Fruit fly (Drosophila melanogaster) whole organism, embryonic: Measurements from ENCODE around the gene CG31268.

ENCODE experiments used
- Aef1 ChIP-seq: fragments of 200-800 bp; sonication (Bioruptor generic); IDR thresholded peaks from 3 replicates; pipeline ENCODE4 v1.3.6; 2022; ENCODE audit warnings: missing biosample characterization, missing genetic modification characterization
- B-H2 ChIP-seq: fragments of 200-800 bp; sonication (Bioruptor generic); optimal IDR thresholded peaks from 2 replicates; lab custom pipeline; 2018; ENCODE audit warnings: missing biosample characterization, mild to moderate bottlenecking, missing genetic modification characterization
- C15 ChIP-seq: fragments of 200-800 bp; sonication (Bioruptor generic); IDR thresholded peaks from 3 replicates; pipeline ENCODE4 v1.3.6; 2022; ENCODE audit warnings: missing biosample characterization, missing genetic modification characterization
- CG10274 ChIP-seq: fragments of 200-800 bp; sonication (Bioruptor generic); optimal IDR thresholded peaks from 3 replicates; lab custom pipeline; 2017; ENCODE audit warnings: missing biosample characterization, mild to moderate bottlenecking, missing genetic modification characterization
- CG13624 ChIP-seq: fragments of 200-800 bp; sonication (Bioruptor generic); optimal IDR thresholded peaks from 2 replicates; lab custom pipeline; 2016; ENCODE audit warnings: missing biosample characterization, missing genetic modification characterization
- CG16779 ChIP-seq: fragments of 200-800 bp; sonication (Bioruptor generic); IDR thresholded peaks from 2 replicates; pipeline ENCODE4 v1.3.6; 2022; ENCODE audit warnings: missing biosample characterization, missing genetic modification characterization
- CG17361 ChIP-seq: fragments of 200-800 bp; sonication (Bioruptor generic); IDR thresholded peaks from 3 replicates; pipeline ENCODE4 v1.3.6; 2022; ENCODE audit warnings: missing biosample characterization, missing genetic modification characterization
- CG17385 ChIP-seq: fragments of 200-800 bp; sonication (Bioruptor generic); optimal IDR thresholded peaks from 3 replicates; lab custom pipeline; 2018; ENCODE audit warnings: missing biosample characterization, mild to moderate bottlenecking, missing genetic modification characterization
- CG3065 ChIP-seq: fragments of 200-800 bp; sonication (Bioruptor generic); optimal IDR thresholded peaks from 2 replicates; lab custom pipeline; 2016; ENCODE audit warnings: missing biosample characterization, missing genetic modification characterization
- CG3163 ChIP-seq: fragments of 200-800 bp; sonication (Bioruptor generic); optimal IDR thresholded peaks from 3 replicates; lab custom pipeline; 2016; ENCODE audit warnings: missing biosample characterization, missing genetic modification characterization
- CG3281 ChIP-seq: fragments of 200-800 bp; sonication (Bioruptor generic); optimal IDR thresholded peaks from 3 replicates; lab custom pipeline; 2017; ENCODE audit warnings: missing biosample characterization, mild to moderate bottlenecking, missing genetic modification characterization
- CG33557 ChIP-seq: fragments of 200-800 bp; sonication (Bioruptor generic); optimal IDR thresholded peaks from 2 replicates; lab custom pipeline; 2019; ENCODE audit warnings: missing biosample characterization, mild to moderate bottlenecking, missing genetic modification characterization, moderate library complexity
- CG34224 ChIP-seq: fragments of 200-800 bp; sonication (Bioruptor generic); IDR thresholded peaks from 3 replicates; pipeline ENCODE4 v1.3.6; 2022; ENCODE audit warnings: missing biosample characterization, missing genetic modification characterization; ENCODE audit not compliant: partially characterized antibody
- CG3995 ChIP-seq: fragments of 200-800 bp; sonication (Bioruptor generic); optimal IDR thresholded peaks from 3 replicates; lab custom pipeline; 2016; ENCODE audit warnings: missing biosample characterization, missing genetic modification characterization
- CG4282 ChIP-seq: fragments of 200-800 bp; sonication (Bioruptor generic); optimal IDR thresholded peaks from 2 replicates; lab custom pipeline; 2016; ENCODE audit warnings: missing biosample characterization, missing genetic modification characterization
- CG4617 ChIP-seq: fragments of 200-800 bp; sonication (Bioruptor generic); optimal IDR thresholded peaks from 3 replicates; lab custom pipeline; 2016; ENCODE audit warnings: missing biosample characterization, missing genetic modification characterization, borderline replicate concordance
- CG4730 ChIP-seq: fragments of 200-800 bp; sonication (Bioruptor generic); IDR thresholded peaks from 2 replicates; pipeline ENCODE4 v1.3.6; 2022; ENCODE audit warnings: missing biosample characterization, missing genetic modification characterization
- CG6272 ChIP-seq: fragments of 200-800 bp; sonication (Bioruptor generic); IDR thresholded peaks from 2 replicates; pipeline ENCODE4 v1.3.6; 2022; ENCODE audit warnings: missing biosample characterization, missing genetic modification characterization
- CG6689 ChIP-seq: fragments of 200-800 bp; sonication (Bioruptor generic); IDR thresholded peaks from 2 replicates; pipeline ENCODE4 v1.3.6; 2022; ENCODE audit warnings: missing biosample characterization, missing genetic modification characterization
- CG6854 ChIP-seq: fragments of 200-800 bp; sonication (Bioruptor generic); optimal IDR thresholded peaks from 3 replicates; lab custom pipeline; 2017; ENCODE audit warnings: missing biosample characterization, mild to moderate bottlenecking, missing genetic modification characterization
- CG7357 ChIP-seq: fragments of 200-800 bp; sonication (Bioruptor generic); IDR thresholded peaks from 3 replicates; pipeline ENCODE4 v1.3.6; 2022; ENCODE audit warnings: missing biosample characterization, missing genetic modification characterization
- CG7556 ChIP-seq: fragments of 200-800 bp; sonication (Bioruptor generic); optimal IDR thresholded peaks from 2 replicates; lab custom pipeline; 2017; ENCODE audit warnings: missing biosample characterization, mild to moderate bottlenecking, missing genetic modification characterization
- Chrac-16 ChIP-seq: fragments of 200-800 bp; sonication (Bioruptor generic); optimal IDR thresholded peaks from 3 replicates; lab custom pipeline; 2016; ENCODE audit warnings: missing biosample characterization, missing genetic modification characterization
- CkIIα-i1 ChIP-seq: fragments of 200-800 bp; sonication (Bioruptor generic); IDR thresholded peaks from 2 replicates; pipeline ENCODE4 v1.3.6; 2022; ENCODE audit warnings: missing biosample characterization, missing genetic modification characterization
- Dbx ChIP-seq: fragments of 200-800 bp; sonication (Bioruptor generic); IDR thresholded peaks from 3 replicates; pipeline ENCODE4 v1.3.6; 2022; ENCODE audit warnings: missing biosample characterization, missing genetic modification characterization
- Drgx ChIP-seq: fragments of 200-800 bp; sonication (Bioruptor generic); IDR thresholded peaks from 2 replicates; pipeline ENCODE4 v1.3.6; 2022; ENCODE audit warnings: missing biosample characterization, missing genetic modification characterization
- Elba2 ChIP-seq: fragments of 200-800 bp; sonication (Bioruptor generic); optimal IDR thresholded peaks from 3 replicates; lab custom pipeline; 2016; ENCODE audit warnings: missing biosample characterization, missing genetic modification characterization
- Gug ChIP-seq: fragments of 200-800 bp; sonication (Bioruptor generic); IDR thresholded peaks from 4 replicates; pipeline ENCODE4 v1.3.6; 2022; ENCODE audit warnings: missing biosample characterization, missing genetic modification characterization
- HLH3B ChIP-seq: fragments of 200-800 bp; sonication (Bioruptor generic); IDR thresholded peaks from 2 replicates; pipeline ENCODE4 v1.3.6; 2022; ENCODE audit warnings: missing biosample characterization, missing genetic modification characterization
- Meics ChIP-seq: fragments of 200-800 bp; sonication (Bioruptor generic); optimal IDR thresholded peaks from 2 replicates; lab custom pipeline; 2017; ENCODE audit warnings: missing biosample characterization, mild to moderate bottlenecking, missing genetic modification characterization
- Nf-YB ChIP-seq: fragments of 200-800 bp; sonication (Bioruptor generic); optimal IDR thresholded peaks from 3 replicates; lab custom pipeline; 2019; ENCODE audit warnings: missing biosample characterization, mild to moderate bottlenecking, missing genetic modification characterization, moderate library complexity
- Side ChIP-seq: fragments of 200-800 bp; sonication (Bioruptor generic); optimal IDR thresholded peaks from 2 replicates; lab custom pipeline; 2016; ENCODE audit warnings: missing biosample characterization, missing genetic modification characterization
- YL-1 ChIP-seq: fragments of 200-800 bp; sonication (Bioruptor generic); optimal IDR thresholded peaks from 3 replicates; lab custom pipeline; 2017; ENCODE audit warnings: missing biosample characterization, mild to moderate bottlenecking, missing genetic modification characterization
- ap ChIP-seq: fragments of 200-800 bp; sonication (Bioruptor generic); IDR thresholded peaks from 2 replicates; pipeline ENCODE4 v1.3.6; 2022; ENCODE audit warnings: missing biosample characterization, missing genetic modification characterization
- bab2 ChIP-seq: fragments of 200-800 bp; sonication (Bioruptor generic); optimal IDR thresholded peaks from 2 replicates; lab custom pipeline; 2016; ENCODE audit warnings: missing biosample characterization, missing genetic modification characterization
- btn ChIP-seq: fragments of 200-800 bp; sonication (Bioruptor generic); optimal IDR thresholded peaks from 2 replicates; lab custom pipeline; 2016; ENCODE audit warnings: missing biosample characterization, missing genetic modification characterization
- cg ChIP-seq: fragments of 200-800 bp; sonication (Bioruptor generic); optimal IDR thresholded peaks from 3 replicates; lab custom pipeline; 2019; ENCODE audit warnings: missing biosample characterization, mild to moderate bottlenecking, missing genetic modification characterization, moderate library complexity
- dati ChIP-seq: fragments of 200-800 bp; sonication (Bioruptor generic); IDR thresholded peaks from 2 replicates; pipeline ENCODE4 v1.3.6; 2022; ENCODE audit warnings: missing biosample characterization, missing genetic modification characterization
- fd3F ChIP-seq: fragments of 200-800 bp; sonication (Bioruptor generic); optimal IDR thresholded peaks from 2 replicates; lab custom pipeline; 2018; ENCODE audit warnings: missing biosample characterization, mild to moderate bottlenecking, missing genetic modification characterization, moderate library complexity
- fd64A ChIP-seq: fragments of 200-800 bp; sonication (Bioruptor generic); optimal IDR thresholded peaks from 3 replicates; lab custom pipeline; 2018; ENCODE audit warnings: missing biosample characterization, mild to moderate bottlenecking, missing genetic modification characterization
- fd96Cb ChIP-seq: fragments of 200-800 bp; sonication (Bioruptor generic); optimal IDR thresholded peaks from 2 replicates; lab custom pipeline; 2018; ENCODE audit warnings: missing biosample characterization, mild to moderate bottlenecking, missing genetic modification characterization, moderate library complexity
- fru ChIP-seq: fragments of >200 bp; optimal IDR thresholded peaks from 2 replicates; lab custom pipeline; 2017
- gfzf ChIP-seq: fragments of 200-800 bp; sonication (Bioruptor generic); optimal IDR thresholded peaks from 2 replicates; lab custom pipeline; 2016; ENCODE audit warnings: missing biosample characterization, mild to moderate bottlenecking, missing genetic modification characterization, moderate library complexity
- pb ChIP-seq: fragments of 200-800 bp; sonication (Bioruptor generic); optimal IDR thresholded peaks from 3 replicates; lab custom pipeline; 2016; ENCODE audit warnings: missing biosample characterization, missing genetic modification characterization
- psq ChIP-seq: fragments of 200-800 bp; sonication (Bioruptor generic); optimal IDR thresholded peaks from 2 replicates; lab custom pipeline; 2017; ENCODE audit warnings: missing biosample characterization, missing genetic modification characterization
- pum ChIP-seq: fragments of 200-800 bp; sonication (Bioruptor generic); optimal IDR thresholded peaks from 2 replicates; lab custom pipeline; 2016; ENCODE audit warnings: missing biosample characterization, missing genetic modification characterization
- pzg ChIP-seq: fragments of 200-800 bp; sonication (Bioruptor generic); optimal IDR thresholded peaks from 3 replicates; lab custom pipeline; 2018; ENCODE audit warnings: missing biosample characterization, mild to moderate bottlenecking, missing genetic modification characterization, moderate library complexity
- ro ChIP-seq: fragments of 200-800 bp; sonication (Bioruptor generic); IDR thresholded peaks from 2 replicates; pipeline ENCODE4 v1.3.6; 2022; ENCODE audit warnings: missing biosample characterization, missing genetic modification characterization
- shn ChIP-seq: fragments of 200-800 bp; sonication (Bioruptor generic); optimal IDR thresholded peaks from 3 replicates; lab custom pipeline; 2016; ENCODE audit warnings: missing biosample characterization, missing genetic modification characterization
- sqz ChIP-seq: fragments of 200-800 bp; sonication (Bioruptor generic); optimal IDR thresholded peaks from 3 replicates; lab custom pipeline; 2018; ENCODE audit warnings: missing biosample characterization, mild to moderate bottlenecking, missing genetic modification characterization
- trem ChIP-seq: fragments of 200-800 bp; optimal IDR thresholded peaks from 3 replicates; lab custom pipeline; 2019; ENCODE audit warnings: missing biosample characterization, mild to moderate bottlenecking, missing genetic modification characterization, moderate library complexity
- trh ChIP-seq: fragments of 200-800 bp; sonication (Bioruptor generic); optimal IDR thresholded peaks from 2 replicates; lab custom pipeline; 2016; ENCODE audit warnings: missing biosample characterization, missing genetic modification characterization
- zen ChIP-seq: fragments of 200-800 bp; sonication (Bioruptor generic); optimal IDR thresholded peaks from 3 replicates; lab custom pipeline; 2018; ENCODE audit warnings: missing biosample characterization, mild to moderate bottlenecking, missing genetic modification characterization, moderate library complexity

The CG31268 gene

dm6 chr3R:17079859-17080255 lies 48.3 kb downstream of the CG31268 start, which contains the start of the genes Keap1 and kuk (continued):
- TF ChIP-seq CG3163 (peak; percentile 46), sqz (peak; percentile 48), fd64A (GFP tag; lab: Kevin White, UChicago) (no peak), CG3281 (no peak), CG7357 (GFP tag; lab: Robert Waterston, UW) (no peak), bab2 (GFP tag; lab: Kevin White, UChicago) (peak; percentile 57), CG3995 (GFP tag; lab: Kevin White, UChicago) (peak; percentile 44), shn (GFP tag; lab: Kevin White, UChicago) (peak; percentile 74), Aef1 (GFP tag; lab: Robert Waterston, UW) (no peak), CG17385 (GFP tag; lab: Kevin White, UChicago) (peak; percentile 99), CG7556 (GFP tag; lab: Kevin White, UChicago) (no peak), CG6272 (peak; percentile 46; the same call in 1 of the 2 replicates), HLH3B (GFP tag; lab: Robert Waterston, UW) (no peak), CG17361 (no peak; the same call in 2 of the 3 replicates), CkIIα-i1 (GFP tag; lab: Robert Waterston, UW) (no peak), CG4617 (GFP tag; lab: Kevin White, UChicago) (peak; percentile 86), Nf-YB (GFP tag; lab: Kevin White, UChicago) (peak; percentile 29), Drgx (GFP tag; lab: Robert Waterston, UW) (no peak), fd3F (peak; percentile 37), CG6854 (GFP tag; lab: Kevin White, UChicago) (no peak), Gug (GFP tag; lab: Robert Waterston, UW) (no peak; the same call in 2 of the 4 replicates), zen (tag; lab: Kevin White, UChicago) (peak; percentile 34), Meics (GFP tag; lab: Kevin White, UChicago) (no peak), gfzf (GFP tag; lab: Kevin White, UChicago) (peak; percentile 94), CG34224 (GFP tag; lab: Robert Waterston, UW) (peak; percentile 53), cg (GFP tag; lab: Kevin White, UChicago) (no peak), dati (GFP tag; lab: Robert Waterston, UW) (no peak), fru (lab: Kevin White, UChicago) (no peak), Chrac-16 (GFP tag; lab: Kevin White, UChicago) (peak; percentile 55), pum (peak; percentile 63), CG4730 (no peak), CG4282 (GFP tag; lab: Kevin White, UChicago) (no peak), CG33557 (GFP tag; lab: Kevin White, UChicago) (no peak), pb (peak; percentile 17), B-H2 (GFP tag; lab: Kevin White, UChicago) (peak; percentile 61), C15 (GFP tag; lab: Robert Waterston, UW) (no peak), YL-1 (GFP tag; lab: Kevin White, UChicago) (no peak), Dbx (GFP tag; lab: Robert Waterston, UW) (peak; percentile 73), pzg (GFP tag; lab: Kevin White, UChicago) (peak; percentile 82), psq (peak; percentile 27), CG3065 (GFP tag; lab: Kevin White, UChicago) (peak; percentile 56), trh (GFP tag; lab: Kevin White, UChicago) (peak; percentile 30), Side (GFP tag; lab: Kevin White, UChicago) (no peak), ro (no peak), trem (peak; percentile 86), Elba2 (no peak), CG13624 (peak; percentile 47), CG16779 (GFP tag; lab: Robert Waterston, UW) (no peak), CG10274 (no peak), ap (peak; percentile 42; the same call in 1 of the 2 replicates), CG6689 (GFP tag; lab: Robert Waterston, UW) (no peak), btn (GFP tag; lab: Kevin White, UChicago) (no peak), fd96Cb (tag; lab: Kevin White, UChicago) (no peak)
